Worm (Caenorhabditis elegans): ENCODE results near the gene srt-41.

DNA sequence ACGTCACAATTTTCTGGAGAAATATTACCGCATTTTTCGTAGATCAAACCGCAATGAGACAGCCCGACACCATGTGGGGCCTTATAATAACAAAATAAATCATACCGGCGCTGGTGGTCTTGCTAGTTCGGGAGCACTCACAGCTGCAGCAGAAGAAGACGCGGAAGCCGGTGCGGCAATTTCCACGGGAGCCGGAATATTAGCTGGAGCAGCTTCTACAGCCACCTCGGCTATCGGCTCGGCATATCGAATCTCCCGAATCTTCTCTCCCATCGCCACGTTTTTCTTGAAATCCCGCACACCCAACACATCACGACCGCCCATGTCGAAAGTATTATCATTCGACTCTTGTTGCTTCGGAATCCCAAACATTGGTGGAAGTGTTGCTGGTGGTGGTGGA, 21.6 kb upstream of the srt-41 start:
- TF ChIP-seq lsy-12 (tag; optimal IDR thresholded peaks at IDR 0.05) (no peak), nhr-43 (tag; optimal IDR thresholded peaks at IDR 0.05; ENCODE audit: poor library complexity, severe bottlenecking) (no peak), ztf-11 (tag; optimal IDR thresholded peaks at IDR 0.05) (no peak), pha-4 (tag; optimal IDR thresholded peaks at IDR 0.05) (no peak), unc-39 (tag; optimal IDR thresholded peaks at IDR 0.05) (no peak), ceh-28 (tag; optimal IDR thresholded peaks at IDR 0.05) (no peak), elt-3 (tag; optimal IDR thresholded peaks at IDR 0.05) (no peak), fkh-10 (GFP tag; optimal IDR thresholded peaks at IDR 0.05) (no peak), lin-15B (tag; optimal IDR thresholded peaks at IDR 0.05) (no peak), ZK546.5 (tag; optimal IDR thresholded peaks at IDR 0.05) (no peak)
